Worm (Caenorhabditis elegans) whole organism, L4/young adult: Measurements from ENCODE around the gene F53E10.5.

Experiments
- W03F9.2 ChIP-seq: fragments of 150-350 bp; optimal IDR thresholded peaks from 2 replicates; lab custom pipeline; 2014; ENCODE audit warnings: missing biosample characterization, missing genetic modification characterization
- dao-5 ChIP-seq: sonication (generic microtip); optimal IDR thresholded peaks from 2 replicates; lab custom pipeline; 2016; ENCODE audit warnings: missing genotype, missing genetic modification characterization, moderate library complexity, missing compliant biosample characterization

ce11 chrV:2570643-2571042 lies 28.1 kb downstream of the F53E10.5 start, which contains the start of gene srj-19:
- TF ChIP-seq dao-5 (no peak), W03F9.2 (no peak)
